Fruit fly (Drosophila melanogaster): ENCODE results near the gene Xrp1.

The Xrp1 gene

DNA sequence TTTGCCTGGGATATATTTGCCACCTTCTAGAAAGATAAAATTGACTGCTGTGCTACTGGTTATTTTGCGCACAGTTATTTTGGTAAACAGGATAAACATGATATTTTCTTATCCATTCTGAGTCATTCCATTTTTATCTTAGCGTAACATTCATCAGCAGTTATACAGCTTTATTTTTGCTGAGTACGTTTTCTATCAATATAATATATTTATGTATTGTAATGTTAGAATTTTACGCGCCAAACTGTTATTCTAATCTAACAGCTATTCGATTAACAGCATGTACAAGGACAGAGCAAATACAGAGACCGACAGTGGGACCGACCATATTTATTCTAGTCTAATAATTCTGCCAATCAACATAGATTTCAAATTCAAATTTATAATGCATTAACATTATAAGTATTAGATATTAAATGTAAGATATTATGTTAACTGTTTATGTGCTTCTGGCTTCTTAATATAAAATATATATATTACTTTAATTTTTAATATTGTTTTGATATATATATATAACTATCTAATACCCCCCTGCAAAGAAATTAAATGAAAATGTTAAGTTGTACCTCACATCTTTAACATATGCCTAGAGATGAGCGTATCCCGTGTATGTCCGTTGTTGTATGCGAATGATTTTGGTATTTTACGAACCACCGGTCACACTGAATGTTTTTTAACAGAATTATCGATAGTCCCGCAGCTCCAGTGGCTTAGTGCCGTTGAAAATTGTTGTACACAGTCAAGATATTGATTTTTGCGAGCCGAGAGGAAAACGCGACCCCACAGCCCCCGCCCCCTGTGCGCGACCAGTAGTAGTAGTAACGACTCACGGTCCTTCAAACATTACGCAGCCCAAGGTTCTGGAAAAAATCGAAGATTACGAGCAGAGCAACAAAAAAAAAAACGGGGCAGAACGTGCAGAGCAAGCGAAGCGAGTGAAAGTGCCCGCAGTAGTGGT, 8.6 kb upstream of the Xrp1 start, which contains the start of gene EndoA (continued):
- peak; percentile 59 for TF ChIP-seq phol (tag; optimal IDR thresholded peaks at IDR 0.05)
- no peak for TF ChIP-seq twi (tag; optimal IDR thresholded peaks at IDR 0.05)
- TF ChIP-seq B-H1 (GFP tag; IDR thresholded peaks at IDR 0.05), result no peak
- no peak for TF ChIP-seq ssp (GFP tag; IDR thresholded peaks at IDR 0.05)
- TF ChIP-seq CG9797 (GFP tag; optimal IDR thresholded peaks at IDR 0.05), result peak; percentile 67
- TF ChIP-seq CG16863 (GFP tag; optimal IDR thresholded peaks at IDR 0.05), result no peak
- peak; percentile 63; the same call in 1 of the 2 replicates for TF ChIP-seq CG9932 (GFP tag; IDR thresholded peaks at IDR 0.05)
- peak; percentile 1 for TF ChIP-seq dm (GFP tag; optimal IDR thresholded peaks at IDR 0.05)
- TF ChIP-seq CG7271 (tag; optimal IDR thresholded peaks at IDR 0.05), result no peak
- no peak for TF ChIP-seq CG17186 (GFP tag; optimal IDR thresholded peaks at IDR 0.05)
- TF ChIP-seq Dek (tag; optimal IDR thresholded peaks at IDR 0.05), result peak; percentile 27
- TF ChIP-seq Hr51 (GFP tag; optimal IDR thresholded peaks at IDR 0.05), result peak; percentile 3 to 59
- TF ChIP-seq lilli (GFP tag; optimal IDR thresholded peaks at IDR 0.05), result peak; percentile 34
- TF ChIP-seq CG14710 (tag; optimal IDR thresholded peaks at IDR 0.05), result peak; percentile 58
- peak; percentile 58 for TF ChIP-seq Drgx (GFP tag; IDR thresholded peaks at IDR 0.05)
- TF ChIP-seq CG17912 (GFP tag; optimal IDR thresholded peaks at IDR 0.05), result no peak
- TF ChIP-seq ro (GFP tag; IDR thresholded peaks at IDR 0.05), result no peak
- no peak for TF ChIP-seq Ets65A (GFP tag)
- TF ChIP-seq Atf-2 (GFP tag; optimal IDR thresholded peaks at IDR 0.05), result no peak
- peak in 1 of 2 experiments; percentile 54 for TF ChIP-seq dpn (GFP tag; optimal IDR thresholded peaks at IDR 0.05)
- TF ChIP-seq D (optimal IDR thresholded peaks at IDR 0.05), result no peak
- no peak for TF ChIP-seq D (GFP tag; optimal IDR thresholded peaks at IDR 0.05)
- TF ChIP-seq CG11560 (tag; IDR thresholded peaks at IDR 0.05), result no peak
- TF ChIP-seq CG12942 (GFP tag; optimal IDR thresholded peaks at IDR 0.05), result peak; percentile 37
- TF ChIP-seq CG15479 (GFP tag; optimal IDR thresholded peaks at IDR 0.05), result no peak
- peak; percentile 68; the same call in 2 of the 3 replicates for TF ChIP-seq hb (GFP tag; IDR thresholded peaks at IDR 0.05; ENCODE audit: partially characterized antibody)
- no peak for TF ChIP-seq prd (optimal IDR thresholded peaks at IDR 0.05)
- TF ChIP-seq prd (GFP tag; IDR thresholded peaks at IDR 0.05), result peak; percentile 51; the same call in 2 of the 3 replicates
- TF ChIP-seq lab (GFP tag; optimal IDR thresholded peaks at IDR 0.05), result peak; percentile 53
- no peak for TF ChIP-seq CkIIα-i1 (GFP tag; IDR thresholded peaks at IDR 0.05)
- no peak for TF ChIP-seq cad (GFP tag; optimal IDR thresholded peaks at IDR 0.05)
- no peak for TF ChIP-seq ap (GFP tag; IDR thresholded peaks at IDR 0.05)
- no peak for TF ChIP-seq CG9876 (GFP tag; optimal IDR thresholded peaks at IDR 0.05)
- TF ChIP-seq Adf1 (GFP tag; IDR thresholded peaks at IDR 0.05), result peak; percentile 54
- no peak for TF ChIP-seq CG4282 (GFP tag; optimal IDR thresholded peaks at IDR 0.05)
- TF ChIP-seq tio (GFP tag; optimal IDR thresholded peaks at IDR 0.05), result no peak
- no peak for TF ChIP-seq CG6175 (GFP tag; IDR thresholded peaks at IDR 0.05)
- TF ChIP-seq Taf1 (GFP tag; IDR thresholded peaks at IDR 0.05), result peak; percentile 25; the same call in 1 of the 2 replicates
- peak; percentile 27 for TF ChIP-seq CG8281 (tag; optimal IDR thresholded peaks at IDR 0.05)
- peak; percentile 78; the same call in 1 of the 2 replicates for TF ChIP-seq CG32532 (GFP tag; IDR thresholded peaks at IDR 0.05)
- no peak for TF ChIP-seq D19B (GFP tag; optimal IDR thresholded peaks at IDR 0.05)
- peak; percentile 9 for TF ChIP-seq CG12299 (tag; optimal IDR thresholded peaks at IDR 0.05)
- TF ChIP-seq CG15696 (tag; optimal IDR thresholded peaks at IDR 0.05), result peak; percentile 45
- no peak; the same call in 1 of the 2 replicates for TF ChIP-seq CG6689 (GFP tag; IDR thresholded peaks at IDR 0.05)
- peak; percentile 78 for TF ChIP-seq Xrp1 (GFP tag; IDR thresholded peaks at IDR 0.05)
- TF ChIP-seq ara (GFP tag; IDR thresholded peaks at IDR 0.05), result no peak
- TF ChIP-seq Jarid2 (GFP tag; optimal IDR thresholded peaks at IDR 0.05), result peak; percentile 73
- TF ChIP-seq Scr (GFP tag; IDR thresholded peaks at IDR 0.05; ENCODE audit: partially characterized antibody), result peak; percentile 76
- TF ChIP-seq z (GFP tag; IDR thresholded peaks at IDR 0.05), result no peak

Data from whole organism, embryonic.